Fruit fly (Drosophila melanogaster): ENCODE data around the gene CG6638.

The CG6638 gene

DNA sequence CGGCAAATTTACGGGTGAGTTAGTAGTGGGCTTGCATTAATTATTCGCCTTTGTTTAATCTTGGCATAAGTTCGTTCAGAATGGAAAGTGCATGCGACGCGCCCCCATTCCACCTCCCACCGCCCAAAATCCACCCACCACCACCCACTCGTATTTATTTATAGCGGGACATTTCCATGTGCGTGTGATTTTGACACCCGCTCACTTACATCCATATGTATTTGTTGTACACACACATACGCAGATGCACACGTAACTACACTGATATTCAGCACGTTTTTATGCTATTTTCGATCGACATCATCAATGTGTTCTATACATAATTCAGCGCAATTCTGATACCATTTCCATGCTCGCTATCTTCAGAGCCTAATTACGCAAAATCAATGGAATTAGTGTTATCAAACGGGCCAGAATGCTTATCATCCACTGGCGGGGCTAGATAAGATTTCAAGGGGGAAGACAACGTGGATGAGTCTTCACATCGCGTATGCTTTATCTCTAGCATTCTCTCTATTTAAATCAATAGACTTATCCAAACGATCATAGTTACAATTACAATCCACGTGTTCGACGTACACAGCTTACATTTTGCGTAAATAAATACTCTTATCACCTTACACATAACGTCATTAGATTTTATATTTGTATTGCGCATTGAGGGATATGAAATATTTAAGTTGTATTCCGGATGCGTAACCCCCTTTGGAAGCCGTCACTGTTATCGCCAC is 50.0 kb downstream of the CG6638 start (continued):
- TF ChIP-seq MBD-R2 (GFP tag; IDR thresholded peaks at IDR 0.05) (no peak), pzg (GFP tag; optimal IDR thresholded peaks at IDR 0.05) (no peak), Hsf (GFP tag; optimal IDR thresholded peaks at IDR 0.05) (peak; percentile 33), Eip74EF (GFP tag; optimal IDR thresholded peaks at IDR 0.05) (peak in 1 of 2 experiments; percentile 28), luna (GFP tag; optimal IDR thresholded peaks at IDR 0.05) (no peak), TFAM (GFP tag; optimal IDR thresholded peaks at IDR 0.05) (no peak), ind (GFP tag; optimal IDR thresholded peaks at IDR 0.05) (peak; percentile 46), mld (GFP tag; IDR thresholded peaks at IDR 0.05; ENCODE audit: partially characterized antibody) (no peak), CG33213 (GFP tag; optimal IDR thresholded peaks at IDR 0.05) (no peak), CG17912 (GFP tag; optimal IDR thresholded peaks at IDR 0.05) (no peak), Sox102F (GFP tag; optimal IDR thresholded peaks at IDR 0.05) (peak; percentile 22), CG11695 (GFP tag; IDR thresholded peaks at IDR 0.05) (peak; percentile 63; the same call in 2 of the 3 replicates), CG15514 (GFP tag; optimal IDR thresholded peaks at IDR 0.05) (peak; percentile 24), CG34422 (GFP tag; IDR thresholded peaks at IDR 0.05) (no peak), CG8388 (GFP tag; optimal IDR thresholded peaks at IDR 0.05) (no peak), CG13894 (tag; optimal IDR thresholded peaks at IDR 0.05) (no peak), bcd (GFP tag; optimal IDR thresholded peaks at IDR 0.05) (peak; percentile 21), CG10654 (GFP tag; optimal IDR thresholded peaks at IDR 0.05) (no peak), sima (GFP tag; optimal IDR thresholded peaks at IDR 0.05) (no peak), CG18619 (GFP tag; optimal IDR thresholded peaks at IDR 0.05) (peak; percentile 56), Hmx (GFP tag; optimal IDR thresholded peaks at IDR 0.05) (peak; percentile 37), Gug (GFP tag; IDR thresholded peaks at IDR 0.05) (no peak), CG32532 (GFP tag; IDR thresholded peaks at IDR 0.05) (peak; percentile 49; the same call in 1 of the 2 replicates), CG15696 (tag; optimal IDR thresholded peaks at IDR 0.05) (peak; percentile 38), dysf (GFP tag; IDR thresholded peaks at IDR 0.05) (0 out of 3 replicates have a peak, but pooled peaks have one; percentile 29), Aef1 (GFP tag; IDR thresholded peaks at IDR 0.05) (no peak), bbx (GFP tag; IDR thresholded peaks at IDR 0.05; ENCODE audit: partially characterized antibody) (no peak), Mrtf (GFP tag; IDR thresholded peaks at IDR 0.05) (no peak), ro (GFP tag; IDR thresholded peaks at IDR 0.05) (no peak), HLH3B (GFP tag; IDR thresholded peaks at IDR 0.05) (0 out of 2 replicates have a peak, but pooled peaks have one; percentile 12), onecut (GFP tag; IDR thresholded peaks at IDR 0.05) (no peak), h (optimal IDR thresholded peaks at IDR 0.05) (no peak), CG14860 (GFP tag; IDR thresholded peaks at IDR 0.05; ENCODE audit: partially characterized antibody) (no peak), Rfx (GFP tag; IDR thresholded peaks at IDR 0.05) (no peak), CG10543 (GFP tag; optimal IDR thresholded peaks at IDR 0.05) (peak; percentile 66), Hey (tag; optimal IDR thresholded peaks at IDR 0.05) (no peak), row (GFP tag; IDR thresholded peaks at IDR 0.05) (peak; percentile 44; the same call in 2 of the 3 replicates), Neu2 (GFP tag; optimal IDR thresholded peaks at IDR 0.05; ENCODE audit: borderline replicate concordance) (no peak), sisA (GFP tag; IDR thresholded peaks at IDR 0.05) (no peak), CG10209 (GFP tag; optimal IDR thresholded peaks at IDR 0.05) (peak; percentile 54), al (GFP tag; IDR thresholded peaks at IDR 0.05) (peak; percentile 30; the same call in 1 of the 2 replicates), Spps (tag; optimal IDR thresholded peaks at IDR 0.05) (no peak), CG15011 (GFP tag; optimal IDR thresholded peaks at IDR 0.05) (peak; percentile 48), CG30431 (GFP tag; optimal IDR thresholded peaks at IDR 0.05) (no peak), Ravus (GFP tag; IDR thresholded peaks at IDR 0.05) (no peak), CG7928 (GFP tag; optimal IDR thresholded peaks at IDR 0.05) (no peak), sug (tag; optimal IDR thresholded peaks at IDR 0.05) (peak; percentile 61), lab (GFP tag; optimal IDR thresholded peaks at IDR 0.05) (peak; percentile 28), grn (GFP tag; optimal IDR thresholded peaks at IDR 0.05) (peak; percentile 97), jumu (GFP tag; optimal IDR thresholded peaks at IDR 0.05) (no peak)
